Fruit fly (Drosophila melanogaster) whole organism, embryonic: Measurements from ENCODE around the gene CG5815.

Experiments
- Aef1 ChIP-seq: fragments of 200-800 bp; sonication (Bioruptor generic); IDR thresholded peaks from 3 replicates; pipeline ENCODE4 v1.3.6; 2022; ENCODE audit warnings: missing biosample characterization, missing genetic modification characterization
- Asciz ChIP-seq: fragments of 200-800 bp; sonication (Bioruptor generic); optimal IDR thresholded peaks from 2 replicates; lab custom pipeline; 2017; ENCODE audit warnings: missing biosample characterization, mild to moderate bottlenecking, missing genetic modification characterization, missing genetic modification reagents
- Atf3 ChIP-seq: fragments of 200-800 bp; sonication (Bioruptor generic); optimal IDR thresholded peaks from 3 replicates; lab custom pipeline; 2016; ENCODE audit warnings: missing biosample characterization, missing genetic modification characterization
- Bdp1 ChIP-seq: fragments of 200-800 bp; sonication (Bioruptor generic); optimal IDR thresholded peaks from 3 replicates; lab custom pipeline; 2016; ENCODE audit warnings: missing biosample characterization, missing genetic modification characterization
- CG10462 ChIP-seq: fragments of 200-800 bp; sonication (Bioruptor generic); optimal IDR thresholded peaks from 2 replicates; lab custom pipeline; 2016; ENCODE audit warnings: missing biosample characterization, missing genetic modification characterization
- CG10979 ChIP-seq: fragments of 200-800 bp; sonication (Bioruptor generic); optimal IDR thresholded peaks from 2 replicates; lab custom pipeline; 2018; ENCODE audit warnings: missing biosample characterization, mild to moderate bottlenecking, missing genetic modification characterization, moderate library complexity
- CG11723 ChIP-seq: fragments of 200-800 bp; sonication (Bioruptor generic); optimal IDR thresholded peaks from 2 replicates; lab custom pipeline; 2017; ENCODE audit warnings: missing biosample characterization, mild to moderate bottlenecking, missing genetic modification characterization
- CG12219 ChIP-seq: fragments of 200-800 bp; sonication (Bioruptor generic); optimal IDR thresholded peaks from 3 replicates; lab custom pipeline; 2018; ENCODE audit warnings: missing biosample characterization, mild to moderate bottlenecking, missing genetic modification characterization
- CG12299 ChIP-seq: fragments of 200-800 bp; sonication (Bioruptor generic); optimal IDR thresholded peaks from 2 replicates; lab custom pipeline; 2018; ENCODE audit warnings: missing biosample characterization, mild to moderate bottlenecking, missing genetic modification characterization
- CG12659 ChIP-seq: fragments of 200-800 bp; sonication (Bioruptor generic); optimal IDR thresholded peaks from 3 replicates; lab custom pipeline; 2017; ENCODE audit warnings: mild to moderate bottlenecking, missing biosample characterization, missing genetic modification reagents, missing genetic modification characterization
- CG12769 ChIP-seq: fragments of 200-800 bp; sonication (Bioruptor generic); optimal IDR thresholded peaks from 2 replicates; lab custom pipeline; 2019; ENCODE audit warnings: missing biosample characterization, mild to moderate bottlenecking, missing genetic modification characterization, moderate library complexity
- CG17186 ChIP-seq: fragments of 200-800 bp; sonication (Bioruptor generic); optimal IDR thresholded peaks from 3 replicates; lab custom pipeline; 2017; ENCODE audit warnings: missing biosample characterization, missing genetic modification reagents, missing genetic modification characterization
- CG17359 ChIP-seq: fragments of 200-800 bp; sonication (Bioruptor generic); optimal IDR thresholded peaks from 3 replicates; lab custom pipeline; 2018; ENCODE audit warnings: missing biosample characterization, mild to moderate bottlenecking, missing genetic modification characterization, moderate library complexity
- CG17829 ChIP-seq: fragments of 200-800 bp; optimal IDR thresholded peaks from 2 replicates; lab custom pipeline; 2019; ENCODE audit warnings: missing biosample characterization, mild to moderate bottlenecking, missing genetic modification characterization, moderate library complexity
- CG18476 ChIP-seq: fragments of 200-800 bp; sonication (Bioruptor generic); optimal IDR thresholded peaks from 2 replicates; lab custom pipeline; 2016; ENCODE audit warnings: missing biosample characterization, mild to moderate bottlenecking, missing genetic modification characterization
- CG2712 ChIP-seq: fragments of 200-800 bp; optimal IDR thresholded peaks from 3 replicates; lab custom pipeline; 2019; ENCODE audit warnings: missing biosample characterization, mild to moderate bottlenecking, missing genetic modification characterization, moderate library complexity
- CG30020 ChIP-seq: fragments of 200-800 bp; optimal IDR thresholded peaks from 2 replicates; lab custom pipeline; 2019; ENCODE audit warnings: missing biosample characterization, mild to moderate bottlenecking, missing genetic modification characterization, moderate library complexity
- CG3163 ChIP-seq: fragments of 200-800 bp; sonication (Bioruptor generic); optimal IDR thresholded peaks from 3 replicates; lab custom pipeline; 2016; ENCODE audit warnings: missing biosample characterization, missing genetic modification characterization
- CG3995 ChIP-seq: fragments of 200-800 bp; sonication (Bioruptor generic); optimal IDR thresholded peaks from 3 replicates; lab custom pipeline; 2016; ENCODE audit warnings: missing biosample characterization, missing genetic modification characterization
- CG4707 ChIP-seq: fragments of 200-800 bp; sonication (Bioruptor generic); optimal IDR thresholded peaks from 2 replicates; lab custom pipeline; 2018; ENCODE audit warnings: missing biosample characterization, mild to moderate bottlenecking, missing genetic modification characterization, moderate library complexity
- CG6683 ChIP-seq: fragments of 200-800 bp; sonication (Bioruptor generic); optimal IDR thresholded peaks from 2 replicates; lab custom pipeline; 2017; ENCODE audit warnings: missing biosample characterization, mild to moderate bottlenecking, missing genetic modification characterization, missing genetic modification reagents
- CG6765 ChIP-seq: fragments of 200-800 bp; sonication (Bioruptor generic); optimal IDR thresholded peaks from 3 replicates; lab custom pipeline; 2017; ENCODE audit warnings: missing biosample characterization, mild to moderate bottlenecking, missing genetic modification characterization
- CG6813 ChIP-seq: fragments of 200-800 bp; sonication (Bioruptor generic); optimal IDR thresholded peaks from 2 replicates; lab custom pipeline; 2017; ENCODE audit warnings: missing biosample characterization, missing genetic modification characterization, mild to moderate bottlenecking, moderate library complexity, missing genetic modification reagents
- CG7928 ChIP-seq: fragments of 200-800 bp; sonication (Bioruptor generic); optimal IDR thresholded peaks from 2 replicates; lab custom pipeline; 2017; ENCODE audit warnings: missing biosample characterization, mild to moderate bottlenecking, missing genetic modification characterization
- CG7987 ChIP-seq: fragments of 200-800 bp; sonication (Bioruptor generic); optimal IDR thresholded peaks from 2 replicates; lab custom pipeline; 2018; ENCODE audit warnings: missing biosample characterization, mild to moderate bottlenecking, missing genetic modification characterization, moderate library complexity
- CG9437 ChIP-seq: fragments of 200-800 bp; sonication (Bioruptor generic); optimal IDR thresholded peaks from 2 replicates; lab custom pipeline; 2018; ENCODE audit warnings: missing biosample characterization, mild to moderate bottlenecking, missing genetic modification characterization
- CTCF ChIP-seq: fragments of 200-800 bp; sonication (Bioruptor generic); optimal IDR thresholded peaks from 2 replicates; lab custom pipeline; 2017; ENCODE audit warnings: missing biosample characterization, mild to moderate bottlenecking, missing genetic modification characterization, moderate library complexity
- Dek ChIP-seq: fragments of 200-800 bp; sonication (Bioruptor generic); optimal IDR thresholded peaks from 3 replicates; lab custom pipeline; 2019; ENCODE audit warnings: missing biosample characterization, mild to moderate bottlenecking, missing genetic modification characterization, moderate library complexity
- Dll ChIP-seq: fragments of 200-800 bp; sonication (Bioruptor generic); IDR thresholded peaks from 4 replicates; pipeline ENCODE4 v1.3.6; 2022; ENCODE audit warnings: missing biosample characterization, missing genetic modification characterization; ENCODE audit not compliant: partially characterized antibody
- Hr3 ChIP-seq: fragments of 200-800 bp; sonication (Bioruptor generic); optimal IDR thresholded peaks from 3 replicates; lab custom pipeline; 2016; ENCODE audit warnings: missing biosample characterization, missing genetic modification characterization
- Hr78 ChIP-seq, 2 experiments: fragments of 200-800 bp in 1 of 2; fragments of >200 bp in 1 of 2; sonication (Bioruptor generic) in 1 of 2; optimal IDR thresholded peaks; 2 replicates each; lab custom pipeline; 2017 to 2019; ENCODE audit warnings: missing biosample characterization in 2 of 2, missing genetic modification characterization in 2 of 2, mild to moderate bottlenecking in 1 of 2, moderate library complexity in 1 of 2
- Max ChIP-seq: fragments of 200-800 bp; sonication (Bioruptor generic); optimal IDR thresholded peaks from 2 replicates; lab custom pipeline; 2016; ENCODE audit warnings: missing biosample characterization, mild to moderate bottlenecking, missing genetic modification characterization
- NFAT ChIP-seq: fragments of 200-800 bp; sonication (Bioruptor generic); IDR thresholded peaks from 2 replicates; pipeline ENCODE4 v1.3.6; 2022; ENCODE audit warnings: missing biosample characterization, missing genetic modification characterization
- Trl ChIP-seq, 3 experiments: fragments of >200 bp in 2 of 3; fragments of 200-800 bp in 1 of 3; sonication (Bioruptor generic) in 1 of 3; optimal IDR thresholded peaks; 2 replicates in 1 of 3; 3 replicates in 2 of 3; lab custom pipeline; 2016 to 2017; ENCODE audit warnings: missing biosample characterization in 1 of 3, missing genetic modification characterization in 1 of 3
- YL-1 ChIP-seq: fragments of 200-800 bp; sonication (Bioruptor generic); optimal IDR thresholded peaks from 3 replicates; lab custom pipeline; 2017; ENCODE audit warnings: missing biosample characterization, mild to moderate bottlenecking, missing genetic modification characterization
- bsh ChIP-seq, 2 experiments: fragments of 200-800 bp; sonication (Bioruptor generic); optimal IDR thresholded peaks; 2 replicates each; lab custom pipeline; 2017 to 2018; ENCODE audit warnings: mild to moderate bottlenecking in 2 of 2, missing biosample characterization in 2 of 2, missing genetic modification characterization in 2 of 2, moderate library complexity in 1 of 2
- caup ChIP-seq: fragments of 200-800 bp; sonication (Bioruptor generic); optimal IDR thresholded peaks from 3 replicates; lab custom pipeline; 2017; ENCODE audit warnings: missing biosample characterization, mild to moderate bottlenecking, missing genetic modification characterization, moderate library complexity; ENCODE audit not compliant: severe bottlenecking
- gce ChIP-seq: fragments of 200-800 bp; sonication (Bioruptor generic); IDR thresholded peaks from 3 replicates; pipeline ENCODE4 v1.3.6; 2022; ENCODE audit warnings: missing biosample characterization, missing genetic modification characterization
- hbn ChIP-seq: fragments of 200-800 bp; sonication (Bioruptor generic); IDR thresholded peaks from 2 replicates; pipeline ENCODE4 v1.3.6; 2022; ENCODE audit warnings: missing biosample characterization, missing genetic modification characterization; ENCODE audit not compliant: partially characterized antibody
- kni ChIP-seq: fragments of 200-800 bp; sonication (Bioruptor generic); optimal IDR thresholded peaks from 3 replicates; lab custom pipeline; 2017; ENCODE audit warnings: mild to moderate bottlenecking, missing biosample characterization, missing genetic modification reagents, missing genetic modification characterization
- pros ChIP-seq: fragments of 200-800 bp; sonication (Bioruptor generic); optimal IDR thresholded peaks from 3 replicates; lab custom pipeline; 2019; ENCODE audit warnings: missing biosample characterization, mild to moderate bottlenecking, missing genetic modification characterization, moderate library complexity
- salm ChIP-seq: fragments of 200-800 bp; sonication (Bioruptor generic); optimal IDR thresholded peaks from 2 replicates; lab custom pipeline; 2018; ENCODE audit warnings: missing biosample characterization, mild to moderate bottlenecking, missing genetic modification characterization
- sc ChIP-seq, 3 experiments: fragments of >200 bp in 2 of 3; fragments of 200-800 bp in 1 of 3; sonication (Bioruptor generic) in 1 of 3; optimal IDR thresholded peaks; 2 replicates in 2 of 3; 3 replicates in 1 of 3; lab custom pipeline; 2017; ENCODE audit warnings: mild to moderate bottlenecking in 1 of 3, missing biosample characterization in 1 of 3, missing genetic modification characterization in 1 of 3, missing genetic modification reagents in 1 of 3
- sisA ChIP-seq: fragments of 200-800 bp; sonication (Bioruptor generic); IDR thresholded peaks from 2 replicates; pipeline ENCODE4 v1.3.6; 2022; ENCODE audit warnings: missing biosample characterization, missing genetic modification characterization
- sob ChIP-seq: fragments of 200-800 bp; sonication (Bioruptor generic); IDR thresholded peaks from 2 replicates; pipeline ENCODE4 v1.3.6; 2022; ENCODE audit warnings: missing biosample characterization, missing genetic modification characterization
- stc ChIP-seq: fragments of 200-800 bp; sonication (Bioruptor generic); IDR thresholded peaks from 2 replicates; pipeline ENCODE4 v1.3.6; 2022; ENCODE audit warnings: missing biosample characterization, missing genetic modification characterization
- tx ChIP-seq: fragments of 200-800 bp; sonication (Bioruptor generic); optimal IDR thresholded peaks from 2 replicates; lab custom pipeline; 2016; ENCODE audit warnings: missing biosample characterization, missing genetic modification characterization
- vnd ChIP-seq: fragments of 200-800 bp; sonication (Bioruptor generic); IDR thresholded peaks from 3 replicates; pipeline ENCODE4 v1.3.6; 2022; ENCODE audit warnings: missing biosample characterization, missing genetic modification characterization; ENCODE audit not compliant: partially characterized antibody
- wek ChIP-seq: fragments of 200-800 bp; sonication (Bioruptor generic); optimal IDR thresholded peaks from 3 replicates; lab custom pipeline; 2018; ENCODE audit warnings: missing biosample characterization, mild to moderate bottlenecking, missing genetic modification characterization, moderate library complexity

Gene CG5815

dm6 chr3R:27137914-27138323, 25.6 kb downstream of the CG5815 start (continued):
- TF ChIP-seq sisA (GFP tag; lab: Robert Waterston, UW) (no peak), CG4707 (GFP tag; lab: Kevin White, UChicago) (peak; percentile 54), wek (peak; percentile 53), vnd (GFP tag; lab: Robert Waterston, UW) (no peak), CTCF (peak; percentile 9), CG3163 (GFP tag; lab: Kevin White, UChicago) (no peak), CG6765 (GFP tag; lab: Kevin White, UChicago) (no peak), gce (GFP tag; lab: Robert Waterston, UW) (no peak), sob (GFP tag; lab: Robert Waterston, UW) (no peak), NFAT (GFP tag; lab: Robert Waterston, UW) (no peak), CG10979 (tag; lab: Kevin White, UChicago) (peak; percentile 53), Aef1 (GFP tag; lab: Robert Waterston, UW) (no peak), bsh (GFP tag; optimal IDR thresholded peaks at IDR 0.05; lab: Kevin White, UChicago) (peak in 1 of 2 experiments; percentile 68), Asciz (GFP tag; lab: Kevin White, UChicago) (peak; percentile 81), hbn (GFP tag; lab: Robert Waterston, UW) (no peak), CG17359 (tag; lab: Kevin White, UChicago) (peak; percentile 61), Hr78 (GFP tag; optimal IDR thresholded peaks at IDR 0.05; lab: Kevin White, UChicago) (peak in 1 of 2 experiments; percentile 68), pros (GFP tag; lab: Kevin White, UChicago) (peak; percentile 1), CG6813 (GFP tag; lab: Kevin White, UChicago) (peak; percentile 36), CG3995 (no peak), CG12299 (tag; lab: Kevin White, UChicago) (peak; percentile 44), CG12769 (tag; lab: Kevin White, UChicago) (peak; percentile 45), kni (peak; percentile 84), CG10462 (peak; percentile 8), CG12219 (GFP tag; lab: Kevin White, UChicago) (no peak), YL-1 (GFP tag; lab: Kevin White, UChicago) (peak; percentile 27), sc (optimal IDR thresholded peaks at IDR 0.05; lab: Kevin White, UChicago) (no peak), sc (GFP tag; optimal IDR thresholded peaks at IDR 0.05; lab: Kevin White, UChicago) (peak; percentile 60), CG17829 (tag; lab: Kevin White, UChicago) (no peak), CG17186 (GFP tag; lab: Kevin White, UChicago) (peak; percentile 53), CG30020 (no peak), Dll (GFP tag; lab: Robert Waterston, UW) (no peak), caup (GFP tag; lab: Kevin White, UChicago) (no peak), Dek (tag; lab: Kevin White, UChicago) (no peak), CG18476 (no peak), CG6683 (GFP tag; lab: Kevin White, UChicago) (peak; percentile 10), CG7987 (GFP tag; lab: Kevin White, UChicago) (peak; percentile 18), Max (no peak), Trl (optimal IDR thresholded peaks at IDR 0.05; lab: Kevin White, UChicago) (no peak), Trl (GFP tag; optimal IDR thresholded peaks at IDR 0.05; lab: Kevin White, UChicago) (peak; percentile 53), CG11723 (peak; percentile 67), Hr3 (GFP tag; lab: Kevin White, UChicago) (no peak), CG7928 (no peak), tx (GFP tag; lab: Kevin White, UChicago) (no peak), CG12659 (peak; percentile 11), Atf3 (GFP tag; lab: Kevin White, UChicago) (no peak), stc (GFP tag; lab: Robert Waterston, UW) (peak; percentile 17; the same call in 1 of the 2 replicates), CG2712 (tag; lab: Kevin White, UChicago) (peak; percentile 19), CG9437 (no peak), salm (tag; lab: Kevin White, UChicago) (peak; percentile 48), Bdp1 (GFP tag; lab: Kevin White, UChicago) (no peak)
